Worm (Caenorhabditis elegans) whole organism, young adult: ENCODE results near the gene cyp-33D1.

Experiments
- D2030.7 ChIP-seq: fragments of 200-800 bp; sonication (Bioruptor generic); IDR thresholded peaks from 2 replicates; pipeline ENCODE4 v1.3.6; 2022; ENCODE audit warnings: missing genetic modification reagents, missing genetic modification characterization, missing compliant biosample characterization
- F10E7.11 ChIP-seq: sonication (generic microtip); optimal IDR thresholded peaks from 2 replicates; lab custom pipeline; 2017; ENCODE audit warnings: mild to moderate bottlenecking, missing genetic modification characterization, moderate library complexity, missing compliant biosample characterization
- madf-8 ChIP-seq: fragments of 200-800 bp; sonication (Bioruptor generic); conservative IDR thresholded peaks from 2 replicates; pipeline ENCODE4 v1.3.6; 2022; ENCODE audit warnings: missing genetic modification reagents, missing genetic modification characterization, missing compliant biosample characterization
- rpc-1 ChIP-seq, 2 experiments: fragments of 150-350 bp in 1 of 2; sonication (generic microtip) in 1 of 2; optimal IDR thresholded peaks; 2 replicates each; lab custom pipeline; 2014 to 2018; ENCODE audit warnings: missing biosample characterization in 1 of 2, missing genetic modification characterization in 1 of 2, missing genetic modification reagents in 1 of 2, missing genotype in 1 of 2
- sea-2 ChIP-seq: fragments of 200-800 bp; sonication (Bioruptor generic); IDR thresholded peaks from 2 replicates; pipeline ENCODE4 v1.3.6; 2022; ENCODE audit warnings: missing genetic modification characterization, missing compliant biosample characterization
- tbx-9 ChIP-seq: sonication (generic microtip); optimal IDR thresholded peaks from 2 replicates; lab custom pipeline; 2016; ENCODE audit warnings: borderline replicate concordance, missing genetic modification characterization, inconsistent platforms, missing compliant biosample characterization

ce11 chrV:16145009-16145408, 30.6 kb downstream of the cyp-33D1 start:
- TF ChIP-seq tbx-9 (tag; lab: Kevin White, UChicago): no peak
- TF ChIP-seq sea-2 (GFP tag; lab: Robert Waterston, UW): no peak
- no peak for TF ChIP-seq rpc-1 (optimal IDR thresholded peaks at IDR 0.05; lab: Kevin White, UChicago)
- TF ChIP-seq rpc-1 (tag; optimal IDR thresholded peaks at IDR 0.05; lab: Kevin White, UChicago): no peak
- no peak for TF ChIP-seq D2030.7
- TF ChIP-seq madf-8 (GFP tag; lab: Robert Waterston, UW): no peak
- TF ChIP-seq F10E7.11 (tag; lab: Kevin White, UChicago): no peak
